Worm (Caenorhabditis elegans) whole organism, mixed stage, embryonic: ENCODE data around the gene C39D10.2.

Experiments used
- blmp-1 ChIP-seq: fragments of 150-350 bp; optimal IDR thresholded peaks from 2 replicates; lab custom pipeline; 2014; ENCODE audit warnings: missing biosample characterization, missing genetic modification characterization
- flh-1 ChIP-seq: fragments of 200-800 bp; sonication (Bioruptor generic); optimal IDR thresholded peaks from 2 replicates; lab custom pipeline; 2018; ENCODE audit warnings: mild to moderate bottlenecking, missing genetic modification characterization, moderate library complexity, missing compliant biosample characterization
- hlh-1 ChIP-seq: fragments of 150-350 bp; optimal IDR thresholded peaks from 2 replicates; lab custom pipeline; 2014; ENCODE audit warnings: missing biosample characterization, missing genetic modification reagents, missing genetic modification characterization
- lin-13 ChIP-seq: fragments of 150-350 bp; optimal IDR thresholded peaks from 2 replicates; lab custom pipeline; 2014; ENCODE audit warnings: missing biosample characterization, missing genetic modification characterization
- lsy-2 ChIP-seq: fragments of 150-350 bp; optimal IDR thresholded peaks from 2 replicates; lab custom pipeline; 2014; ENCODE audit warnings: missing biosample characterization, missing genetic modification characterization
- nhr-12 ChIP-seq: fragments of 150-350 bp; optimal IDR thresholded peaks from 2 replicates; lab custom pipeline; 2014; ENCODE audit warnings: missing biosample characterization, missing genetic modification characterization
- nhr-237 ChIP-seq: fragments of 150-350 bp; optimal IDR thresholded peaks from 2 replicates; lab custom pipeline; 2014; ENCODE audit warnings: missing biosample characterization, missing genetic modification characterization
- pha-4 ChIP-seq: fragments of 150-350 bp; optimal IDR thresholded peaks from 2 replicates; lab custom pipeline; 2018; ENCODE audit warnings: missing biosample characterization, missing genetic modification reagents, missing genetic modification characterization
- sem-2 ChIP-seq: fragments of 200-800 bp; sonication (Bioruptor generic); optimal IDR thresholded peaks from 2 replicates; lab custom pipeline; 2018; ENCODE audit warnings: mild to moderate bottlenecking, missing genetic modification characterization, missing compliant biosample characterization
- snpc-4 ChIP-seq: fragments of 150-350 bp; optimal IDR thresholded peaks from 2 replicates; lab custom pipeline; 2014; ENCODE audit warnings: missing biosample characterization, missing genetic modification characterization
- unc-39 ChIP-seq: fragments of 150-350 bp; optimal IDR thresholded peaks from 2 replicates; lab custom pipeline; 2014; ENCODE audit warnings: missing biosample characterization, missing genetic modification characterization
- unc-62 ChIP-seq: fragments of 150-350 bp; optimal IDR thresholded peaks from 2 replicates; lab custom pipeline; 2014; ENCODE audit warnings: missing biosample characterization, missing genetic modification reagents, missing genetic modification characterization
- ztf-11 ChIP-seq: fragments of 150-350 bp; optimal IDR thresholded peaks from 2 replicates; lab custom pipeline; 2014; ENCODE audit warnings: missing biosample characterization, missing genetic modification characterization

DNA sequence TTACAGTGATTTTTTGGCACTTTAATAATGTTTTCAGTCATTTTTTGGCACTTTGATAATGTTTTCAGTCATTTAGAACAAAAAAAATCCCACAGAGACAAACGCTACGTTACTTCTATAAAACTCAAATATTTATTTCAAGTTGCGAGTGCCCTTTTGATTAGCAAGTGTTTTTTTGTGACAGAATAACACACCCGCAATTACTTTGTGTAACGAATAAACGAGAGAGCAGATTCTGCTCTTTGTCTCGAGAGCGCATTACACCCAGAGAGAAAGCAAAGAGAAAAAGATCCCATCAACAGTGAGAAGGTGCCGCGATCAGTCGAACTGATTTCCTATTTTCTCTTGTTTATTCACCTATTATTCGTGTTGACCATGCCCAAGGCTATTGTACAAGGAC lies 5.0 kb upstream of the C39D10.2 start, which contains the start of gene pcyt-2.2:
- TF ChIP-seq unc-62 (GFP tag; lab: Kevin White, UChicago) (peak; percentile 36), flh-1 (GFP tag; lab: Kevin White, UChicago) (no peak), pha-4 (tag; lab: Kevin White, UChicago) (no peak), unc-39 (tag; lab: Kevin White, UChicago) (no peak), lin-13 (tag; lab: Kevin White, UChicago) (no peak), hlh-1 (peak; percentile 51), lsy-2 (tag; lab: Kevin White, UChicago) (no peak), nhr-237 (tag; lab: Kevin White, UChicago) (no peak), ztf-11 (tag; lab: Kevin White, UChicago) (no peak), sem-2 (no peak), blmp-1 (tag; lab: Kevin White, UChicago) (no peak), nhr-12 (no peak), snpc-4 (tag; lab: Kevin White, UChicago) (no peak)
